Fruit fly (Drosophila melanogaster) whole organism, embryonic: ENCODE results near the gene Wbp2.

ENCODE experiments used
- Adf1 ChIP-seq: fragments of 200-800 bp; sonication (Bioruptor generic); IDR thresholded peaks from 2 replicates; pipeline ENCODE4 v1.3.6; 2022; ENCODE audit warnings: missing biosample characterization, missing genetic modification characterization
- Asciz ChIP-seq: fragments of 200-800 bp; sonication (Bioruptor generic); optimal IDR thresholded peaks from 2 replicates; lab custom pipeline; 2017; ENCODE audit warnings: missing biosample characterization, mild to moderate bottlenecking, missing genetic modification characterization, missing genetic modification reagents
- Awh ChIP-seq: fragments of 200-800 bp; sonication (Bioruptor generic); IDR thresholded peaks from 2 replicates; pipeline ENCODE4, ENCODE4 v1.3.6; 2022; ENCODE audit warnings: missing biosample characterization, missing genetic modification characterization
- Bdp1 ChIP-seq: fragments of 200-800 bp; sonication (Bioruptor generic); optimal IDR thresholded peaks from 3 replicates; lab custom pipeline; 2016; ENCODE audit warnings: missing biosample characterization, missing genetic modification characterization
- CG10147 ChIP-seq: fragments of 200-800 bp; sonication (Bioruptor generic); optimal IDR thresholded peaks from 2 replicates; lab custom pipeline; 2019; ENCODE audit warnings: missing biosample characterization, mild to moderate bottlenecking, missing genetic modification characterization, moderate library complexity
- CG11456 ChIP-seq: fragments of 200-800 bp; sonication (Bioruptor generic); IDR thresholded peaks from 3 replicates; pipeline ENCODE4 v1.3.6; 2022; ENCODE audit warnings: missing biosample characterization, missing genetic modification characterization
- CG12155 ChIP-seq: fragments of 200-800 bp; sonication (Bioruptor generic); optimal IDR thresholded peaks from 3 replicates; lab custom pipeline; 2016; ENCODE audit warnings: missing biosample characterization, missing genetic modification characterization
- CG12236 ChIP-seq: fragments of 200-800 bp; sonication (Bioruptor generic); optimal IDR thresholded peaks from 2 replicates; lab custom pipeline; 2016; ENCODE audit warnings: missing biosample characterization, missing genetic modification characterization
- CG14441 ChIP-seq: fragments of 200-800 bp; sonication (Bioruptor generic); IDR thresholded peaks from 2 replicates; pipeline ENCODE4 v1.3.6; 2022; ENCODE audit warnings: missing biosample characterization, missing genetic modification characterization
- CG15073 ChIP-seq: fragments of 200-800 bp; sonication (Bioruptor generic); optimal IDR thresholded peaks from 2 replicates; lab custom pipeline; 2016; ENCODE audit warnings: missing biosample characterization, missing genetic modification characterization
- CG15479 ChIP-seq: fragments of 200-800 bp; sonication (Bioruptor generic); optimal IDR thresholded peaks from 3 replicates; lab custom pipeline; 2019; ENCODE audit warnings: missing biosample characterization, mild to moderate bottlenecking, missing genetic modification characterization, moderate library complexity
- CG17361 ChIP-seq: fragments of 200-800 bp; sonication (Bioruptor generic); IDR thresholded peaks from 3 replicates; pipeline ENCODE4 v1.3.6; 2022; ENCODE audit warnings: missing biosample characterization, missing genetic modification characterization
- CG17829 ChIP-seq: fragments of 200-800 bp; optimal IDR thresholded peaks from 2 replicates; lab custom pipeline; 2019; ENCODE audit warnings: missing biosample characterization, mild to moderate bottlenecking, missing genetic modification characterization, moderate library complexity
- CG2120 ChIP-seq: fragments of 200-800 bp; sonication (Bioruptor generic); optimal IDR thresholded peaks from 3 replicates; lab custom pipeline; 2016; ENCODE audit warnings: missing biosample characterization, missing genetic modification characterization
- CG32772 ChIP-seq: fragments of 200-800 bp; sonication (Bioruptor generic); IDR thresholded peaks from 2 replicates; pipeline ENCODE4 v1.3.6; 2022; ENCODE audit warnings: missing biosample characterization, missing genetic modification characterization
- CG4404 ChIP-seq: fragments of 200-800 bp; sonication (Bioruptor generic); IDR thresholded peaks from 2 replicates; pipeline ENCODE4 v1.3.6; 2022; ENCODE audit warnings: missing biosample characterization, missing genetic modification characterization
- CG6689 ChIP-seq: fragments of 200-800 bp; sonication (Bioruptor generic); IDR thresholded peaks from 2 replicates; pipeline ENCODE4 v1.3.6; 2022; ENCODE audit warnings: missing biosample characterization, missing genetic modification characterization
- CG7556 ChIP-seq: fragments of 200-800 bp; sonication (Bioruptor generic); optimal IDR thresholded peaks from 2 replicates; lab custom pipeline; 2017; ENCODE audit warnings: missing biosample characterization, mild to moderate bottlenecking, missing genetic modification characterization
- CG9609 ChIP-seq: fragments of 200-800 bp; sonication (Bioruptor generic); optimal IDR thresholded peaks from 3 replicates; lab custom pipeline; 2016; ENCODE audit warnings: missing biosample characterization, missing genetic modification characterization
- Chrac-16 ChIP-seq: fragments of 200-800 bp; sonication (Bioruptor generic); optimal IDR thresholded peaks from 3 replicates; lab custom pipeline; 2016; ENCODE audit warnings: missing biosample characterization, missing genetic modification characterization
- E2f2 ChIP-seq: fragments of 200-800 bp; sonication (Bioruptor generic); IDR thresholded peaks from 2 replicates; pipeline ENCODE4 v1.3.6; 2022; ENCODE audit warnings: missing biosample characterization, missing genetic modification characterization
- ERR ChIP-seq: fragments of 200-800 bp; sonication (Bioruptor generic); optimal IDR thresholded peaks from 2 replicates; lab custom pipeline; 2016; ENCODE audit warnings: missing biosample characterization, missing genetic modification characterization
- GATAe ChIP-seq: fragments of 200-800 bp; sonication (Bioruptor generic); conservative IDR thresholded peaks from 2 replicates; pipeline ENCODE4 v1.3.6; 2022; ENCODE audit warnings: missing biosample characterization, missing genetic modification characterization
- Hmr ChIP-seq: fragments of 200-800 bp; sonication (Bioruptor generic); optimal IDR thresholded peaks from 3 replicates; lab custom pipeline; 2017; ENCODE audit warnings: mild to moderate bottlenecking, missing biosample characterization, missing genetic modification reagents, missing genetic modification characterization
- Hr3 ChIP-seq: fragments of 200-800 bp; sonication (Bioruptor generic); optimal IDR thresholded peaks from 3 replicates; lab custom pipeline; 2016; ENCODE audit warnings: missing biosample characterization, missing genetic modification characterization
- Hr39 ChIP-seq: fragments of >200 bp; optimal IDR thresholded peaks from 2 replicates; lab custom pipeline; 2017
- Hsf ChIP-seq: fragments of 200-800 bp; sonication (Bioruptor generic); optimal IDR thresholded peaks from 3 replicates; lab custom pipeline; 2016; ENCODE audit warnings: missing biosample characterization, missing genetic modification characterization
- MBD-R2 ChIP-seq: fragments of 200-800 bp; sonication (Bioruptor generic); IDR thresholded peaks from 2 replicates; pipeline ENCODE4 v1.3.6; 2022; ENCODE audit warnings: missing biosample characterization, missing genetic modification characterization
- NFAT ChIP-seq: fragments of 200-800 bp; sonication (Bioruptor generic); IDR thresholded peaks from 2 replicates; pipeline ENCODE4 v1.3.6; 2022; ENCODE audit warnings: missing biosample characterization, missing genetic modification characterization
- NK7.1 ChIP-seq: fragments of 200-800 bp; sonication (Bioruptor generic); optimal IDR thresholded peaks from 3 replicates; lab custom pipeline; 2016; ENCODE audit warnings: missing biosample characterization, missing genetic modification characterization
- Trl ChIP-seq, 3 experiments: fragments of >200 bp in 2 of 3; fragments of 200-800 bp in 1 of 3; sonication (Bioruptor generic) in 1 of 3; optimal IDR thresholded peaks; 2 replicates in 1 of 3; 3 replicates in 2 of 3; lab custom pipeline; 2016 to 2017; ENCODE audit warnings: missing biosample characterization in 1 of 3, missing genetic modification characterization in 1 of 3
- Xrp1 ChIP-seq: fragments of 200-800 bp; sonication (Bioruptor generic); IDR thresholded peaks from 2 replicates; pipeline ENCODE4 v1.3.6; 2022; ENCODE audit warnings: missing biosample characterization, missing genetic modification characterization
- ara ChIP-seq: fragments of 200-800 bp; sonication (Bioruptor generic); IDR thresholded peaks from 2 replicates; pipeline ENCODE4 v1.3.6; 2022; ENCODE audit warnings: missing biosample characterization, missing genetic modification characterization
- bbx ChIP-seq: fragments of 200-800 bp; sonication (Bioruptor generic); IDR thresholded peaks from 2 replicates; pipeline ENCODE4 v1.3.6; 2022; ENCODE audit warnings: missing biosample characterization, missing genetic modification characterization; ENCODE audit not compliant: partially characterized antibody
- bcd ChIP-seq: fragments of 200-800 bp; sonication (Bioruptor generic); optimal IDR thresholded peaks from 2 replicates; lab custom pipeline; 2017; ENCODE audit warnings: missing biosample characterization, mild to moderate bottlenecking, missing genetic modification characterization
- cg ChIP-seq: fragments of 200-800 bp; sonication (Bioruptor generic); optimal IDR thresholded peaks from 3 replicates; lab custom pipeline; 2019; ENCODE audit warnings: missing biosample characterization, mild to moderate bottlenecking, missing genetic modification characterization, moderate library complexity
- crp ChIP-seq, 2 experiments: fragments of 200-800 bp; sonication (Bioruptor generic); optimal IDR thresholded peaks; 2 replicates in 1 of 2; 3 replicates in 1 of 2; lab custom pipeline; 2017; ENCODE audit warnings: missing biosample characterization in 2 of 2, missing genetic modification characterization in 2 of 2, mild to moderate bottlenecking in 1 of 2, moderate library complexity in 1 of 2
- fd3F ChIP-seq: fragments of 200-800 bp; sonication (Bioruptor generic); optimal IDR thresholded peaks from 2 replicates; lab custom pipeline; 2018; ENCODE audit warnings: missing biosample characterization, mild to moderate bottlenecking, missing genetic modification characterization, moderate library complexity
- hth ChIP-seq: fragments of >200 bp; optimal IDR thresholded peaks from 2 replicates; lab custom pipeline; 2017; ENCODE audit warnings: inconsistent platforms
- jigr1 ChIP-seq: fragments of 200-800 bp; sonication (Bioruptor generic); IDR thresholded peaks from 3 replicates; pipeline ENCODE4 v1.3.6; 2022; ENCODE audit warnings: missing biosample characterization, missing genetic modification characterization
- luna ChIP-seq: fragments of 200-800 bp; sonication (Bioruptor generic); optimal IDR thresholded peaks from 2 replicates; lab custom pipeline; 2016; ENCODE audit warnings: missing biosample characterization, missing genetic modification characterization
- mirr ChIP-seq: fragments of 200-800 bp; sonication (Bioruptor generic); optimal IDR thresholded peaks from 3 replicates; lab custom pipeline; 2018; ENCODE audit warnings: missing biosample characterization, mild to moderate bottlenecking, missing genetic modification characterization
- oc ChIP-seq: fragments of 200-800 bp; sonication (Bioruptor generic); optimal IDR thresholded peaks from 2 replicates; lab custom pipeline; 2018; ENCODE audit warnings: missing biosample characterization, mild to moderate bottlenecking, missing genetic modification characterization, moderate library complexity
- odd ChIP-seq: fragments of 200-800 bp; sonication (Bioruptor generic); optimal IDR thresholded peaks from 2 replicates; lab custom pipeline; 2017; ENCODE audit warnings: missing biosample characterization, mild to moderate bottlenecking, missing genetic modification characterization
- org-1 ChIP-seq: fragments of 200-800 bp; sonication (Bioruptor generic); optimal IDR thresholded peaks from 2 replicates; lab custom pipeline; 2017; ENCODE audit warnings: missing biosample characterization, missing genetic modification characterization
- prd ChIP-seq, 3 experiments: fragments of >200 bp in 2 of 3; fragments of 200-800 bp in 1 of 3; sonication (Bioruptor generic) in 1 of 3; optimal IDR thresholded peaks in 2 of 3; IDR thresholded peaks in 1 of 3; 2 replicates in 2 of 3; 3 replicates in 1 of 3; pipeline versions ENCODE4 v1.3.6 to Lab custom; 2017 to 2022; ENCODE audit warnings: missing biosample characterization in 1 of 3, missing genetic modification characterization in 1 of 3
- scrt ChIP-seq: fragments of 200-800 bp; sonication (Bioruptor generic); optimal IDR thresholded peaks from 2 replicates; lab custom pipeline; 2018; ENCODE audit warnings: missing biosample characterization, mild to moderate bottlenecking, missing genetic modification characterization, moderate library complexity
- sd ChIP-seq: fragments of 200-800 bp; sonication (Bioruptor generic); optimal IDR thresholded peaks from 3 replicates; lab custom pipeline; 2018; ENCODE audit warnings: missing biosample characterization, mild to moderate bottlenecking, missing genetic modification characterization, moderate library complexity
- tgo ChIP-seq: fragments of 200-800 bp; sonication (Bioruptor generic); IDR thresholded peaks from 3 replicates; pipeline ENCODE4 v1.3.6; 2022; ENCODE audit warnings: missing biosample characterization, missing genetic modification characterization
- ttk ChIP-seq: fragments of 200-800 bp; sonication (Bioruptor generic); IDR thresholded peaks from 2 replicates; pipeline ENCODE4 v2.1.2; 2022; ENCODE audit warnings: missing biosample characterization, missing genetic modification characterization
- wdn ChIP-seq: fragments of 200-800 bp; sonication (Bioruptor generic); IDR thresholded peaks from 2 replicates; pipeline ENCODE4 v1.3.6; 2022; ENCODE audit warnings: missing biosample characterization, missing genetic modification characterization

Gene Wbp2

dm6 chr3L:12806290-12806743 lies 43.6 kb upstream of the Wbp2 start (continued):
- TF ChIP-seq CG10147 (GFP tag; lab: Kevin White, UChicago) (peak; percentile 41), CG9609 (GFP tag; lab: Kevin White, UChicago) (no peak), CG7556 (GFP tag; lab: Kevin White, UChicago) (peak; percentile 62), crp (GFP tag; optimal IDR thresholded peaks at IDR 0.05; lab: Kevin White, UChicago) (no peak), Adf1 (peak; percentile 26; the same call in 1 of the 2 replicates), luna (GFP tag; lab: Kevin White, UChicago) (no peak), NK7.1 (no peak), sd (no peak), fd3F (GFP tag; lab: Kevin White, UChicago) (peak; percentile 14), E2f2 (GFP tag; lab: Robert Waterston, UW) (no peak; the same call in 1 of the 2 replicates), ERR (no peak), NFAT (GFP tag; lab: Robert Waterston, UW) (no peak), Xrp1 (peak; percentile 57), tgo (GFP tag; lab: Robert Waterston, UW) (0 out of 3 replicates have a peak, but pooled peaks have one; percentile 41), CG17361 (GFP tag; lab: Robert Waterston, UW) (peak; percentile 47; the same call in 1 of the 3 replicates), MBD-R2 (GFP tag; lab: Robert Waterston, UW) (peak; percentile 39; the same call in 1 of the 2 replicates), mirr (GFP tag; lab: Kevin White, UChicago) (no peak), CG12236 (no peak), ttk (GFP tag; lab: Robert Waterston, UW) (no peak), Trl (optimal IDR thresholded peaks at IDR 0.05; lab: Kevin White, UChicago) (peak in 1 of 2 experiments; percentile 37), Trl (GFP tag; optimal IDR thresholded peaks at IDR 0.05; lab: Kevin White, UChicago) (no peak), CG32772 (no peak), bbx (GFP tag; lab: Robert Waterston, UW) (no peak), Hmr (GFP tag; lab: Kevin White, UChicago) (no peak), CG17829 (tag; lab: Kevin White, UChicago) (peak; percentile 81), CG12155 (GFP tag; lab: Kevin White, UChicago) (peak; percentile 15), prd (optimal IDR thresholded peaks at IDR 0.05; lab: Kevin White, UChicago) (no peak), prd (GFP tag; IDR thresholded peaks at IDR 0.05; lab: Robert Waterston, UW) (0 out of 3 replicates have a peak, but pooled peaks have one; percentile 34), CG14441 (0 out of 2 replicates have a peak, but pooled peaks have one; percentile 14), CG6689 (GFP tag; lab: Robert Waterston, UW) (no peak), jigr1 (no peak), CG15073 (no peak), Bdp1 (no peak), scrt (GFP tag; lab: Kevin White, UChicago) (no peak), GATAe (GFP tag; lab: Robert Waterston, UW) (no peak), Awh (GFP tag; lab: Robert Waterston, UW) (peak; percentile 27; the same call in 1 of the 2 replicates), cg (GFP tag; lab: Kevin White, UChicago) (peak; percentile 81), bcd (no peak), Hr3 (GFP tag; lab: Kevin White, UChicago) (peak; percentile 45), oc (tag; lab: Kevin White, UChicago) (peak; percentile 64), wdn (GFP tag; lab: Robert Waterston, UW) (no peak), Hr39 (no peak), CG11456 (no peak), CG2120 (GFP tag; lab: Kevin White, UChicago) (peak; percentile 40), ara (GFP tag; lab: Robert Waterston, UW) (no peak), Chrac-16 (GFP tag; lab: Kevin White, UChicago) (peak; percentile 22), Hsf (no peak), odd (peak; percentile 60), Asciz (GFP tag; lab: Kevin White, UChicago) (peak; percentile 52), CG4404 (GFP tag; lab: Robert Waterston, UW) (no peak), CG15479 (GFP tag; lab: Kevin White, UChicago) (no peak), org-1 (GFP tag; lab: Kevin White, UChicago) (peak; percentile 12), hth (lab: Kevin White, UChicago) (no peak)
